Worm (Caenorhabditis elegans): ENCODE data around the gene Y56A3A.16.
A peak's percentile ranks its signal among the peaks of the same experiment; 100 is the strongest.

Y56A3A.16 gene

DNA sequence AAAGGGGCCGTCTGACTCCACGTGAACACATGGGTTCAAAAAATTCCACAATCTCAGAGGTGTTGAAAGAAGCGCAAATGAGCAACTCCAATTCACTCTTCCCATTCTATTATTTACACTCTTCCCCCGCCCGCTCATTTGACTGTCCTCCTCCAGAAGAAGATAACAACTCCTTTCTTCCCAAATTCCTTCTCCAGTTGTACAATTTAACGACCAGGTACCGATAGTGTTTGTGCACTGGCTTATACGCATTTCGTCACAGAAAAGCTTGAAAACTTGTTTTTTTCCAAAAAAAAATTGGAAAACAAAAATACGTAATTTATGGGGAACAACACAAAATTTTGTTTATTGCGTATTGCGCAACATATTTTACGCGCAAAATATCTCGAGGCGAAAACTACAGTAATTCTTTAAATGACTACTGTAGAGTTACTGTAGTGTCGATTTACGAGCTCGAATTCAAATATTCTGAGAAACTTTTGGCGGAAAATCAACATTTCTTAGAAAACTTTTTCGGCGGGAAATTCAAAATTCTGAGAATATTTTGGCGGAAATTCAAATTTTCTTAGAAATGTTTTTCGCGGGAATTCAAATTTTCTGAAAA is 35.3 kb upstream of the Y56A3A.16 start:
- TF ChIP-seq zag-1 (tag; optimal IDR thresholded peaks at IDR 0.05) = no peak
- peak; percentile 24 for TF ChIP-seq pqm-1 (tag; optimal IDR thresholded peaks at IDR 0.05)
- TF ChIP-seq blmp-1 (tag; optimal IDR thresholded peaks at IDR 0.05) = no peak

DNA sequence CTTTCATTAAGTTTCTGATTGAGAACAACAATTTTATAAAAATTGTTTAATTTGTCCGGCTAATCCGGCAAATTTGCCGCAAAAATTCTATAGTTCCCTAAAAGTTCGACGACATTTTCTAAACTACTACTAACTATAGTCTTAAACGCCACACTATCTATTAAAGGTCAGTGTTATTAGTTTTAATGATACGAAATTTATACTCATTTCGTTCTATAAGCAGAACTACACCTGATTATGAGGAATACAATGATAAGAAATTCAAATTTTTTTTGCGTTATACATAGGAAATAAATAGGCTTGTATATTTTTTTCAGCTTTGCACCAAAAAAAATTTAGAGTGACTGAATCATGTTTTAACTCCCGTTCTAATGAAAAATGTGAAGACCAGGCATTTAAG is 34.3 kb upstream of the Y56A3A.16 start:
- TF ChIP-seq egl-27 (tag; optimal IDR thresholded peaks at IDR 0.05) (no peak), nhr-84 (tag; optimal IDR thresholded peaks at IDR 0.05) (no peak), mep-1 (tag; optimal IDR thresholded peaks at IDR 0.05) (no peak), nhr-47 (tag; optimal IDR thresholded peaks at IDR 0.05) (no peak), ceh-63 (GFP tag; optimal IDR thresholded peaks at IDR 0.05) (no peak), lin-39 (tag; optimal IDR thresholded peaks at IDR 0.05) (no peak), skn-1 (tag; optimal IDR thresholded peaks at IDR 0.05) (no peak), grh-1 (GFP tag; IDR thresholded peaks at IDR 0.05) (no peak), C16A3.4 (tag; optimal IDR thresholded peaks at IDR 0.05) (no peak)

DNA sequence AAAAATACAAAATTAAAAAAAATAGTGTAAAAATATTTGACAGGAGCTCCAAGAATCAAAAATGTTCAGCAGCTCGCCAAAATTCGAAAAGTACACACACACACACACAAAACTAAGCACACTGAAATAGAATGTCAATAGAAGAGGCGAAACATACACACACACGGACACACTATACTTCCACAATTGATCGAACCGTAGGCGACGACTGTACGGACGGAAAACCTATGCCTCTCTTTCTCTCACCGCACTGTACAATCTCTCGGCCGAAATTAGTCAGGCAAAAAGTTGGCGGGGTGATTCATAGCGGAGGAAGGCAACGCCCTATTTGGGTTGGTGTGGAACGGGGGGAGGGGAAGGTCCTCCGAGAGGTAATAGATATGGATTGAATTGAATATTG is 33.4 kb upstream of the Y56A3A.16 start:
- no peak for TF ChIP-seq nhr-12 (tag; optimal IDR thresholded peaks at IDR 0.05)
- TF ChIP-seq mep-1 (tag; optimal IDR thresholded peaks at IDR 0.05) = peak; percentile 46
- TF ChIP-seq lin-35 (GFP tag; optimal IDR thresholded peaks at IDR 0.05) = peak in 1 of 2 experiments; percentile 47
- peak; percentile 3 for TF ChIP-seq nhr-20 (tag; optimal IDR thresholded peaks at IDR 0.05)
- peak; percentile 5 for TF ChIP-seq C16A3.4 (tag; optimal IDR thresholded peaks at IDR 0.05)
- no peak for TF ChIP-seq nhr-77 (tag; optimal IDR thresholded peaks at IDR 0.05)
- TF ChIP-seq efl-1 (optimal IDR thresholded peaks at IDR 0.05) = no peak
- TF ChIP-seq efl-1 (GFP tag; optimal IDR thresholded peaks at IDR 0.05 in 1 of 2) = peak in 1 of 2 experiments; percentile 41
- TF ChIP-seq skn-1 (tag; optimal IDR thresholded peaks at IDR 0.05) = peak; percentile 2
- TF ChIP-seq ztf-11 (tag; optimal IDR thresholded peaks at IDR 0.05) = no peak

DNA sequence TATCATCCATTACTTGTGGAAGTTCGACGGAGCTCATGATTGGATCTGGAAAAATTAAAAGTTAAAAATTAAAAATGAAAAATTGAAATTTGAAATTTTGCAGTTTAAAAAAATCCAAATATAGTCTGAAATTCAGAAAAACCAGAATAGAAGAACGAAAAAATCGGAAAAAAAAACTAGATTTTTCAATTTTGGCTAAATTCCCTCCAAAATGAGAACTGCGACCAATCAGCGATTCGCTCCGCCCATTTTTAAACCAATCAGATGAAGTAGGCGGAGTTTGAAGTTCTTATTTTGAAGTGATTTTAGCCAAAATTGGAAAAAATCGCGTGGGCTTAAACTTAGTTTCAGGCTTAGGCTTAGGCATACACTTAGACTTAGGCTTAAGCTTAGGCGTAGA is 32.9 kb upstream of the Y56A3A.16 start, which contains the start of gene Y56A3A.7:
Y56A3A.7 (minus strand) TSS at position 47 of the 400 bp plus-strand sequence.
- no peak for TF ChIP-seq snu-23 (GFP tag; optimal IDR thresholded peaks at IDR 0.05)
- TF ChIP-seq efl-1 (optimal IDR thresholded peaks at IDR 0.05) = no peak
- TF ChIP-seq efl-1 (GFP tag; optimal IDR thresholded peaks at IDR 0.05 in 1 of 2) = peak in 1 of 2 experiments; percentile 79
- TF ChIP-seq sup-37 (GFP tag; optimal IDR thresholded peaks at IDR 0.05) = no peak

DNA sequence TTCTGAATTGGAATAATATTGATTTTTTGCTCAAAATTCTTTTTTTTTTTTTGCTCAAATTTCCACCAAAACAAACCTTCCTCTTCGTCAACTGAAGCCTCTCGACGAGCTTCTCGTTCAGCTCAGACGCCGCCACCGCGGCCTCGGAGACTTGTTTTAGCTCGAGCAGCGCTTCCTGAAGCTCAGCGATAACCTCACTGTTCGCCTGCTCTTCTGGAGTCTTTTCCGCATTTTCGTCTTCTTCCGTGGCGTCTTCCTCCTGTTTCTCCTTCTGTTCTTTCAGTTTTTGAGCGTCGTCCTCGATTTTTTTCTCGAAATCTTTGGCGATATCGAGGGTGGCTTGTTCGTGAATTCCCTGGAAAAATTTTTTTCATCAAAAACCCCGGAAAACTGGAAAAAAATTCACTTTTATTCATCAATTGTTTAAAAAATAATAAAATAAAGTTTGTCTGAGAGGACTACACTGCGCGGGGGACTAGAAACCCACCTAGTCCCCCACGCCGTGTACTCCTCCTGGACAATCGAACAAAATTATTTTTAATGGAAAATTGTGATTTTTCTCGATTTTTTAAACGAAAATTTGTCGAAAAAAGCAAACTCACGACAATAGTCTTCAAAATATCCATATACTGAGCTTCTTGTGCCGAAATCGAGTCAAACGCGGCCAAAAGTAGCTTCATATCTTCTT is 32.1 kb upstream of the Y56A3A.16 start:
- peak; percentile 90 for TF ChIP-seq ceh-88 (GFP tag; IDR thresholded peaks at IDR 0.05)
- TF ChIP-seq sptf-1 (tag; optimal IDR thresholded peaks at IDR 0.05) = no peak
- peak; percentile 77 for TF ChIP-seq ztf-4 (tag; optimal IDR thresholded peaks at IDR 0.05)
- TF ChIP-seq nhr-77 (tag; optimal IDR thresholded peaks at IDR 0.05) = peak; percentile 41
- peak; percentile 52 for TF ChIP-seq unc-130 (tag; optimal IDR thresholded peaks at IDR 0.05)
- TF ChIP-seq unc-62 (GFP tag; optimal IDR thresholded peaks at IDR 0.05) = no peak
- TF ChIP-seq hpl-2 (GFP tag; optimal IDR thresholded peaks at IDR 0.05) = no peak
- TF ChIP-seq mab-9 (GFP tag; IDR thresholded peaks at IDR 0.05) = peak; percentile 97
- TF ChIP-seq lin-39 (tag; optimal IDR thresholded peaks at IDR 0.05) = peak; percentile 90
- TF ChIP-seq egl-13 (tag; optimal IDR thresholded peaks at IDR 0.05) = peak; percentile 100
- peak; percentile 98 for TF ChIP-seq unc-98 (GFP tag; IDR thresholded peaks at IDR 0.05)
- peak; percentile 23 for TF ChIP-seq nhr-12 (tag; optimal IDR thresholded peaks at IDR 0.05)
- TF ChIP-seq nhr-47 (tag; optimal IDR thresholded peaks at IDR 0.05) = peak; percentile 99
- peak; percentile 98 for TF ChIP-seq nhr-71 (tag; optimal IDR thresholded peaks at IDR 0.05)
- TF ChIP-seq ceh-82 (tag; optimal IDR thresholded peaks at IDR 0.05) = peak; percentile 82 to 92 (median 87)
- TF ChIP-seq nhr-19 (GFP tag; conservative IDR thresholded peaks at IDR 0.05) = peak; percentile 95
- TF ChIP-seq nhr-76 (tag; optimal IDR thresholded peaks at IDR 0.05) = no peak
- peak; percentile 99 for TF ChIP-seq sox-4 (tag; optimal IDR thresholded peaks at IDR 0.05)
- TF ChIP-seq xbp-1 (tag; optimal IDR thresholded peaks at IDR 0.05) = peak; percentile 97
- TF ChIP-seq egl-27 (tag; optimal IDR thresholded peaks at IDR 0.05) = no peak
- peak; percentile 99 for TF ChIP-seq tbx-2 (tag; optimal IDR thresholded peaks at IDR 0.05)
- peak in 1 of 2 experiments; percentile 62 for TF ChIP-seq mdl-1 (tag; optimal IDR thresholded peaks at IDR 0.05)
- TF ChIP-seq skn-1 (tag; optimal IDR thresholded peaks at IDR 0.05) = peak; percentile 70
- TF ChIP-seq pax-3 (tag; optimal IDR thresholded peaks at IDR 0.05) = peak; percentile 99
- TF ChIP-seq jun-1 (tag; optimal IDR thresholded peaks at IDR 0.05) = peak; percentile 69
- peak; percentile 99 for TF ChIP-seq lir-3 (tag; optimal IDR thresholded peaks at IDR 0.05; ENCODE audit: poor library complexity)
- no peak for TF ChIP-seq alr-1 (tag; optimal IDR thresholded peaks at IDR 0.05; ENCODE audit: borderline replicate concordance)

All from whole organism, L1 larva.